Worm (Caenorhabditis elegans) whole organism, L1 larva: ENCODE results near the gene Y73B6A.3.
A peak's percentile ranks its signal among the peaks of the same experiment; 100 is the strongest.

Source experiments
- C16A3.4 ChIP-seq: fragments of 150-350 bp; optimal IDR thresholded peaks from 2 replicates; lab custom pipeline; 2014; ENCODE audit warnings: missing biosample characterization, missing genetic modification characterization
- C34B4.2 ChIP-seq: sonication (generic microtip); optimal IDR thresholded peaks from 2 replicates; lab custom pipeline; 2017; ENCODE audit warnings: mild to moderate bottlenecking, missing genetic modification characterization, missing compliant biosample characterization
- aha-1 ChIP-seq: fragments of 150-350 bp; optimal IDR thresholded peaks from 2 replicates; lab custom pipeline; 2014; ENCODE audit warnings: missing biosample characterization, missing genetic modification characterization
- alr-1 ChIP-seq: fragments of 200-800 bp; sonication (Bioruptor generic); optimal IDR thresholded peaks from 2 replicates; lab custom pipeline; 2018; ENCODE audit warnings: borderline replicate concordance, mild to moderate bottlenecking, missing genetic modification characterization, missing compliant biosample characterization
- aly-2 ChIP-seq: fragments of 150-350 bp; optimal IDR thresholded peaks from 2 replicates; lab custom pipeline; 2014; ENCODE audit warnings: missing biosample characterization, missing genetic modification characterization
- blmp-1 ChIP-seq: fragments of 150-350 bp; optimal IDR thresholded peaks from 2 replicates; lab custom pipeline; 2014; ENCODE audit warnings: missing biosample characterization, missing genetic modification characterization
- ceh-63 ChIP-seq: fragments of 200-800 bp; sonication (Bioruptor generic); optimal IDR thresholded peaks from 2 replicates; lab custom pipeline; 2018; ENCODE audit warnings: mild to moderate bottlenecking, missing genetic modification characterization, missing compliant biosample characterization
- ceh-8 ChIP-seq: fragments of 200-800 bp; sonication (Bioruptor generic); optimal IDR thresholded peaks from 2 replicates; lab custom pipeline; 2018; ENCODE audit warnings: mild to moderate bottlenecking, missing genetic modification characterization, moderate library complexity, missing compliant biosample characterization
- ceh-82 ChIP-seq, 3 experiments: fragments of 150-350 bp in 1 of 3; sonication (generic microtip) in 2 of 3; optimal IDR thresholded peaks; 2 replicates each; lab custom pipeline; 2014 to 2017; ENCODE audit warnings: missing biosample characterization in 3 of 3, missing genetic modification characterization in 3 of 3
- ceh-88 ChIP-seq: fragments of 200-800 bp; sonication (Bioruptor generic); IDR thresholded peaks from 2 replicates; pipeline ENCODE4 v1.3.6; 2022; ENCODE audit warnings: missing genetic modification characterization, missing compliant biosample characterization
- ceh-90 ChIP-seq: sonication (generic microtip); optimal IDR thresholded peaks from 2 replicates; lab custom pipeline; 2016; ENCODE audit warnings: missing genetic modification characterization, missing compliant biosample characterization
- efl-1 ChIP-seq, 4 experiments: fragments of 150-350 bp; optimal IDR thresholded peaks in 3 of 4; peaks in 1 of 4; 1 replicate in 1 of 4; 2 replicates in 3 of 4; lab custom pipeline; 2014; ENCODE audit warnings: missing biosample characterization in 2 of 4, missing genetic modification characterization in 2 of 4, missing genetic modification reagents in 2 of 4
- efl-3 ChIP-seq: fragments of 200-800 bp; sonication (Bioruptor generic); optimal IDR thresholded peaks from 2 replicates; lab custom pipeline; 2018; ENCODE audit warnings: mild to moderate bottlenecking, missing genetic modification characterization, missing compliant biosample characterization
- egl-13 ChIP-seq: sonication (generic microtip); optimal IDR thresholded peaks from 2 replicates; lab custom pipeline; 2016; ENCODE audit warnings: missing genotype, missing genetic modification reagents, missing genetic modification characterization, missing compliant biosample characterization
- egl-27 ChIP-seq, 2 experiments: fragments of 150-350 bp in 1 of 2; sonication (generic microtip); optimal IDR thresholded peaks; 3 replicates each; lab custom pipeline; 2017 to 2018; ENCODE audit warnings: missing biosample characterization in 2 of 2, missing genetic modification characterization in 2 of 2, missing genetic modification reagents in 2 of 2
- elt-3 ChIP-seq, 6 experiments: fragments of 150-350 bp in 1 of 6; sonication (generic microtip); optimal IDR thresholded peaks; 2 replicates each; lab custom pipeline; 2017 to 2018; ENCODE audit warnings: missing biosample characterization in 6 of 6, missing genetic modification characterization in 6 of 6, inconsistent platforms in 1 of 6
- ets-5 ChIP-seq: fragments of 200-800 bp; sonication (Bioruptor generic); IDR thresholded peaks from 2 replicates; pipeline ENCODE4 v1.3.6; 2022; ENCODE audit warnings: missing genetic modification characterization, missing compliant biosample characterization
- fkh-8 ChIP-seq: sonication (generic microtip); optimal IDR thresholded peaks from 2 replicates; lab custom pipeline; 2016; ENCODE audit warnings: mild to moderate bottlenecking, missing genetic modification characterization, missing compliant biosample characterization
- grh-1 ChIP-seq: fragments of 200-800 bp; sonication (Bioruptor generic); IDR thresholded peaks from 2 replicates; pipeline ENCODE4 v1.3.6; 2022; ENCODE audit warnings: missing genetic modification reagents, missing genetic modification characterization, missing compliant biosample characterization
- hlh-17 ChIP-seq: fragments of 200-800 bp; sonication (Bioruptor generic); optimal IDR thresholded peaks from 2 replicates; lab custom pipeline; 2018; ENCODE audit warnings: missing genetic modification characterization, mild to moderate bottlenecking, missing compliant biosample characterization, moderate library complexity, borderline replicate concordance
- irx-1 ChIP-seq: sonication (generic microtip); optimal IDR thresholded peaks from 2 replicates; lab custom pipeline; 2016; ENCODE audit warnings: missing genetic modification characterization, missing compliant biosample characterization
- isw-1 ChIP-seq: fragments of 200-800 bp; sonication (Bioruptor generic); IDR thresholded peaks from 2 replicates; pipeline ENCODE4 v1.3.6; 2022; ENCODE audit warnings: missing genetic modification characterization, missing compliant biosample characterization
- lin-13 ChIP-seq: fragments of 150-350 bp; optimal IDR thresholded peaks from 2 replicates; lab custom pipeline; 2014; ENCODE audit warnings: missing biosample characterization, missing genetic modification reagents, missing genetic modification characterization
- lin-14 ChIP-seq: fragments of 200-800 bp; sonication (Bioruptor generic); optimal IDR thresholded peaks from 2 replicates; lab custom pipeline; 2018; ENCODE audit warnings: mild to moderate bottlenecking, missing genetic modification characterization, moderate library complexity, missing compliant biosample characterization
- lin-35 ChIP-seq, 2 experiments: fragments of 150-350 bp; optimal IDR thresholded peaks; 2 replicates each; lab custom pipeline; 2014; ENCODE audit warnings: missing biosample characterization in 2 of 2, missing genetic modification characterization in 2 of 2, missing genetic modification reagents in 2 of 2
- lir-3 ChIP-seq: sonication (generic microtip); optimal IDR thresholded peaks from 2 replicates; lab custom pipeline; 2016; ENCODE audit warnings: mild to moderate bottlenecking, missing genetic modification characterization, moderate library complexity, missing compliant biosample characterization; ENCODE audit not compliant: poor library complexity
- lsy-2 ChIP-seq, 2 experiments: fragments of 150-350 bp; optimal IDR thresholded peaks; 2 replicates each; lab custom pipeline; 2014; ENCODE audit warnings: missing biosample characterization in 2 of 2, missing genetic modification characterization in 2 of 2
- mab-9 ChIP-seq: fragments of 200-800 bp; sonication (Bioruptor generic); IDR thresholded peaks from 2 replicates; pipeline ENCODE4 v1.3.6; 2022; ENCODE audit warnings: missing genetic modification reagents, missing genetic modification characterization, missing compliant biosample characterization
- mep-1 ChIP-seq: fragments of 150-350 bp; optimal IDR thresholded peaks from 2 replicates; lab custom pipeline; 2014; ENCODE audit warnings: missing biosample characterization, missing genetic modification characterization
- nhr-19 ChIP-seq: fragments of 200-800 bp; sonication (Bioruptor generic); conservative IDR thresholded peaks from 2 replicates; pipeline ENCODE4 v1.3.6; 2022; ENCODE audit warnings: missing genetic modification characterization, missing compliant biosample characterization
- nhr-20 ChIP-seq: sonication (generic microtip); optimal IDR thresholded peaks from 2 replicates; lab custom pipeline; 2016; ENCODE audit warnings: mild to moderate bottlenecking, missing genetic modification characterization, missing compliant biosample characterization
- nhr-237 ChIP-seq: fragments of 150-350 bp; optimal IDR thresholded peaks from 2 replicates; lab custom pipeline; 2014; ENCODE audit warnings: missing biosample characterization, missing genetic modification characterization
- nhr-28 ChIP-seq: fragments of 150-350 bp; optimal IDR thresholded peaks from 2 replicates; lab custom pipeline; 2014; ENCODE audit warnings: missing biosample characterization, missing genetic modification characterization
- nhr-71 ChIP-seq: sonication (generic microtip); optimal IDR thresholded peaks from 2 replicates; lab custom pipeline; 2016; ENCODE audit warnings: mild to moderate bottlenecking, missing genetic modification characterization, moderate library complexity, missing compliant biosample characterization
- nhr-77 ChIP-seq: fragments of 150-350 bp; optimal IDR thresholded peaks from 2 replicates; lab custom pipeline; 2014; ENCODE audit warnings: missing biosample characterization, missing genetic modification characterization
- nhr-84 ChIP-seq: sonication (generic microtip); optimal IDR thresholded peaks from 2 replicates; lab custom pipeline; 2017; ENCODE audit warnings: missing biosample characterization, missing genetic modification characterization
- nhr-85 ChIP-seq: sonication (generic microtip); peaks from one replicate; lab custom pipeline; 2016; ENCODE audit warnings: missing genetic modification characterization, inconsistent platforms, missing compliant biosample characterization
- nhr-90 ChIP-seq: sonication (generic microtip); optimal IDR thresholded peaks from 2 replicates; lab custom pipeline; 2016; ENCODE audit warnings: mild to moderate bottlenecking, missing genetic modification characterization, missing compliant biosample characterization; ENCODE audit not compliant: poor library complexity
- pax-3 ChIP-seq: fragments of 200-800 bp; sonication (Bioruptor generic); optimal IDR thresholded peaks from 2 replicates; lab custom pipeline; 2018; ENCODE audit warnings: mild to moderate bottlenecking, missing genetic modification characterization, moderate library complexity, missing compliant biosample characterization
- pqm-1 ChIP-seq: sonication (generic microtip); optimal IDR thresholded peaks from 3 replicates; lab custom pipeline; 2017; ENCODE audit warnings: missing biosample characterization, missing genetic modification characterization
- snpc-4 ChIP-seq: fragments of 150-350 bp; optimal IDR thresholded peaks from 2 replicates; lab custom pipeline; 2014; ENCODE audit warnings: missing biosample characterization, missing genetic modification characterization
- snu-23 ChIP-seq: sonication (generic microtip); optimal IDR thresholded peaks from 2 replicates; lab custom pipeline; 2016; ENCODE audit warnings: missing genetic modification characterization, missing compliant biosample characterization
- sptf-1 ChIP-seq: fragments of 150-350 bp; optimal IDR thresholded peaks from 2 replicates; lab custom pipeline; 2014; ENCODE audit warnings: missing biosample characterization, missing genetic modification characterization
- sup-37 ChIP-seq: fragments of 200-800 bp; sonication (Bioruptor generic); optimal IDR thresholded peaks from 2 replicates; lab custom pipeline; 2018; ENCODE audit warnings: mild to moderate bottlenecking, missing genetic modification characterization, missing compliant biosample characterization
- tlp-1 ChIP-seq: fragments of 150-350 bp; optimal IDR thresholded peaks from 2 replicates; lab custom pipeline; 2014; ENCODE audit warnings: missing biosample characterization, missing genetic modification characterization
- unc-30 ChIP-seq: sonication (generic microtip); optimal IDR thresholded peaks from 2 replicates; lab custom pipeline; 2017; ENCODE audit warnings: missing biosample characterization, missing genetic modification characterization
- unc-62 ChIP-seq: fragments of 150-350 bp; optimal IDR thresholded peaks from 2 replicates; lab custom pipeline; 2014; ENCODE audit warnings: missing biosample characterization, missing genetic modification reagents, missing genetic modification characterization
- unc-98 ChIP-seq: fragments of 200-800 bp; sonication (Bioruptor generic); IDR thresholded peaks from 2 replicates; pipeline ENCODE4 v1.3.6; 2022; ENCODE audit warnings: missing genetic modification characterization, missing compliant biosample characterization
- vab-15 ChIP-seq: sonication (generic microtip); optimal IDR thresholded peaks from 2 replicates; lab custom pipeline; 2017; ENCODE audit warnings: missing genotype, mild to moderate bottlenecking, missing genetic modification characterization, missing compliant biosample characterization
- xbp-1 ChIP-seq: sonication (generic microtip); optimal IDR thresholded peaks from 2 replicates; lab custom pipeline; 2016; ENCODE audit warnings: missing genetic modification characterization, missing compliant biosample characterization
- zag-1 ChIP-seq: fragments of 150-350 bp; optimal IDR thresholded peaks from 2 replicates; lab custom pipeline; 2014; ENCODE audit warnings: missing biosample characterization, missing genetic modification characterization
- zip-4 ChIP-seq: fragments of 200-800 bp; sonication (Bioruptor generic); optimal IDR thresholded peaks from 2 replicates; lab custom pipeline; 2018; ENCODE audit warnings: mild to moderate bottlenecking, missing genetic modification characterization, moderate library complexity, missing compliant biosample characterization
- ztf-4 ChIP-seq: fragments of 150-350 bp; optimal IDR thresholded peaks from 2 replicates; lab custom pipeline; 2014; ENCODE audit warnings: missing biosample characterization, missing genetic modification characterization

The Y73B6A.3 gene

ce11 chrIV:6785151-6785550 lies 45.1 kb upstream of the Y73B6A.3 start, which contains the start of gene dyci-1:
TSS of gene dyci-1 (minus strand) at chrIV:6785272.
- no peak for TF ChIP-seq hlh-17 (GFP tag; lab: Kevin White, UChicago)
- TF ChIP-seq lsy-2 (tag; optimal IDR thresholded peaks at IDR 0.05; lab: Kevin White, UChicago) = peak in 1 of 2 experiments; percentile 49
- no peak for TF ChIP-seq nhr-90 (tag; lab: Kevin White, UChicago)
- TF ChIP-seq zag-1 (tag; lab: Kevin White, UChicago) = no peak
- no peak for TF ChIP-seq aha-1 (tag; lab: Kevin White, UChicago)
- TF ChIP-seq egl-13 (tag; lab: Kevin White, UChicago) = no peak
- no peak for TF ChIP-seq nhr-28 (tag; lab: Kevin White, UChicago)
- TF ChIP-seq ceh-63 (GFP tag; lab: Kevin White, UChicago) = no peak
- no peak for TF ChIP-seq ets-5
- TF ChIP-seq ceh-90 (tag; lab: Kevin White, UChicago) = no peak
- no peak for TF ChIP-seq isw-1 (GFP tag; lab: Robert Waterston, UW)
- TF ChIP-seq blmp-1 (tag; lab: Kevin White, UChicago) = peak; percentile 3
- TF ChIP-seq lir-3 (tag; lab: Kevin White, UChicago) = no peak
- no peak for TF ChIP-seq pax-3 (tag; lab: Kevin White, UChicago)
- no peak for TF ChIP-seq unc-30 (tag; lab: Kevin White, UChicago)
- no peak for TF ChIP-seq grh-1 (GFP tag; lab: Robert Waterston, UW)
- no peak for TF ChIP-seq irx-1 (tag; lab: Kevin White, UChicago)
- no peak for TF ChIP-seq C16A3.4 (tag; lab: Kevin White, UChicago)
- TF ChIP-seq nhr-71 (tag; lab: Kevin White, UChicago) = peak; percentile 17
- no peak for TF ChIP-seq ceh-8 (GFP tag; lab: Kevin White, UChicago)
- TF ChIP-seq egl-27 (tag; optimal IDR thresholded peaks at IDR 0.05; lab: Kevin White, UChicago) = peak in 1 of 2 experiments; percentile 15
- TF ChIP-seq alr-1 (tag; lab: Kevin White, UChicago) = no peak
- no peak for TF ChIP-seq zip-4 (GFP tag; lab: Kevin White, UChicago)
- peak; percentile 46 for TF ChIP-seq nhr-20 (tag; lab: Kevin White, UChicago)
- TF ChIP-seq nhr-85 = no peak
- TF ChIP-seq lin-35 (GFP tag; optimal IDR thresholded peaks at IDR 0.05; lab: Kevin White, UChicago) = peak; percentile 9 to 31
- no peak for TF ChIP-seq aly-2 (tag; lab: Kevin White, UChicago)
- TF ChIP-seq nhr-77 (tag; lab: Kevin White, UChicago) = peak; percentile 74
- no peak for TF ChIP-seq nhr-84 (tag; lab: Kevin White, UChicago)
- TF ChIP-seq fkh-8 (tag; lab: Kevin White, UChicago) = no peak
- TF ChIP-seq unc-98 (GFP tag; lab: Robert Waterston, UW) = no peak
- no peak for TF ChIP-seq xbp-1 (tag; lab: Kevin White, UChicago)
- TF ChIP-seq unc-62 (GFP tag; lab: Kevin White, UChicago) = no peak
- TF ChIP-seq lin-13 (GFP tag; lab: Kevin White, UChicago) = peak; percentile 0
- peak; percentile 72 for TF ChIP-seq lin-14 (GFP tag; lab: Kevin White, UChicago)
- no peak for TF ChIP-seq sptf-1 (tag; lab: Kevin White, UChicago)
- TF ChIP-seq elt-3 (tag; optimal IDR thresholded peaks at IDR 0.05; lab: Kevin White, UChicago) = peak in 1 of 6 experiments; percentile 27
- TF ChIP-seq snpc-4 = no peak
- TF ChIP-seq C34B4.2 (tag; lab: Kevin White, UChicago) = no peak
- TF ChIP-seq snu-23 (GFP tag; lab: Kevin White, UChicago) = peak; percentile 52
- no peak for TF ChIP-seq ceh-88
- TF ChIP-seq sup-37 (GFP tag; lab: Kevin White, UChicago) = no peak
- no peak for TF ChIP-seq pqm-1 (tag; lab: Kevin White, UChicago)
- no peak for TF ChIP-seq ztf-4 (tag; lab: Kevin White, UChicago)
- peak; percentile 14 to 34 for TF ChIP-seq efl-1 (optimal IDR thresholded peaks at IDR 0.05; lab: Kevin White, UChicago)
- peak in 1 of 2 experiments; percentile 41 for TF ChIP-seq efl-1 (GFP tag; optimal IDR thresholded peaks at IDR 0.05 in 1 of 2; lab: Kevin White, UChicago)
- no peak for TF ChIP-seq ceh-82 (tag; optimal IDR thresholded peaks at IDR 0.05; lab: Kevin White, UChicago)
- TF ChIP-seq mep-1 (tag; lab: Kevin White, UChicago) = no peak
- no peak for TF ChIP-seq vab-15 (tag; lab: Kevin White, UChicago)
- peak; percentile 29 for TF ChIP-seq nhr-237 (tag; lab: Kevin White, UChicago)
- no peak for TF ChIP-seq nhr-19 (GFP tag; lab: Robert Waterston, UW)
- TF ChIP-seq efl-3 (GFP tag; lab: Kevin White, UChicago) = no peak
- TF ChIP-seq mab-9 (GFP tag; lab: Robert Waterston, UW) = no peak
- no peak for TF ChIP-seq tlp-1 (tag; lab: Kevin White, UChicago)
